Fruit fly (Drosophila melanogaster): Measurements from ENCODE around the gene CG4768.

The CG4768 gene

dm6 chrX:16766868-16767431, 25.0 kb upstream of the CG4768 start (continued):
- TF ChIP-seq Poxn (GFP tag; IDR thresholded peaks at IDR 0.05) (no peak), CG10321 (GFP tag; IDR thresholded peaks at IDR 0.05) (peak; percentile 89), CG2199 (GFP tag; IDR thresholded peaks at IDR 0.05) (0 out of 3 replicates have a peak, but pooled peaks have one; percentile 19), CG17612 (GFP tag; IDR thresholded peaks at IDR 0.05) (peak; percentile 96), Sry-β (GFP tag; optimal IDR thresholded peaks at IDR 0.05) (no peak), slbo (GFP tag; IDR thresholded peaks at IDR 0.05) (peak; percentile 20; the same call in 1 of the 2 replicates), Nf-YC (tag; optimal IDR thresholded peaks at IDR 0.05) (peak; percentile 21), Atf3 (GFP tag; optimal IDR thresholded peaks at IDR 0.05) (peak; percentile 47), NfI (GFP tag; optimal IDR thresholded peaks at IDR 0.05) (no peak), chinmo (GFP tag; IDR thresholded peaks at IDR 0.05; ENCODE audit: partially characterized antibody) (peak; percentile 82; the same call in 3 of the 4 replicates), Eip74EF (GFP tag; optimal IDR thresholded peaks at IDR 0.05) (no peak), CG1832 (GFP tag; optimal IDR thresholded peaks at IDR 0.05) (peak; percentile 66), usp (GFP tag; optimal IDR thresholded peaks at IDR 0.05) (no peak), Pdp1 (GFP tag; optimal IDR thresholded peaks at IDR 0.05) (peak in 1 of 2 experiments; percentile 16), B-H1 (GFP tag; IDR thresholded peaks at IDR 0.05) (no peak), Sox102F (GFP tag; optimal IDR thresholded peaks at IDR 0.05) (no peak), sens (GFP tag) (no peak), maf-S (GFP tag; optimal IDR thresholded peaks at IDR 0.05) (no peak), Sox100B (GFP tag; optimal IDR thresholded peaks at IDR 0.05) (no peak), sr (GFP tag; IDR thresholded peaks at IDR 0.05) (peak; percentile 99), dmrt11E (tag; optimal IDR thresholded peaks at IDR 0.05) (no peak), Hr78 (GFP tag; optimal IDR thresholded peaks at IDR 0.05) (peak in 1 of 2 experiments; percentile 91), Bdp1 (GFP tag; optimal IDR thresholded peaks at IDR 0.05) (no peak), fd102C (GFP tag; optimal IDR thresholded peaks at IDR 0.05) (no peak), ftz-f1 (GFP tag; optimal IDR thresholded peaks at IDR 0.05) (peak; percentile 96), ci (GFP tag; IDR thresholded peaks at IDR 0.05) (peak; percentile 50; the same call in 1 of the 3 replicates), Dip2 (GFP tag; IDR thresholded peaks at IDR 0.05) (no peak), scrt (GFP tag; optimal IDR thresholded peaks at IDR 0.05) (no peak), Myb (GFP tag; optimal IDR thresholded peaks at IDR 0.05) (no peak)

dm6 chrX:16768770-16769169, 23.1 kb upstream of the CG4768 start:
- peak; percentile 20 for TF ChIP-seq lab (GFP tag; optimal IDR thresholded peaks at IDR 0.05)
- peak; percentile 24 for TF ChIP-seq Sox102F (GFP tag; optimal IDR thresholded peaks at IDR 0.05)
- TF ChIP-seq Chrac-16 (GFP tag; optimal IDR thresholded peaks at IDR 0.05) = no peak
- no peak for TF ChIP-seq twi (tag; optimal IDR thresholded peaks at IDR 0.05)
- no peak for TF ChIP-seq Scr (GFP tag; IDR thresholded peaks at IDR 0.05; ENCODE audit: partially characterized antibody)
- TF ChIP-seq CG6254 (GFP tag; optimal IDR thresholded peaks at IDR 0.05) = peak; percentile 10
- no peak for TF ChIP-seq salm (tag; optimal IDR thresholded peaks at IDR 0.05)
- TF ChIP-seq CG2202 (tag; optimal IDR thresholded peaks at IDR 0.05) = no peak
- TF ChIP-seq Oli (tag; optimal IDR thresholded peaks at IDR 0.05) = peak; percentile 37
- no peak for TF ChIP-seq CG12155 (GFP tag; optimal IDR thresholded peaks at IDR 0.05)
- TF ChIP-seq CG17359 (tag; optimal IDR thresholded peaks at IDR 0.05) = peak; percentile 12
- TF ChIP-seq CG3847 (GFP tag; IDR thresholded peaks at IDR 0.05) = no peak
- TF ChIP-seq CG6272 (GFP tag; IDR thresholded peaks at IDR 0.05) = no peak
- peak; percentile 22 for TF ChIP-seq PHDP (tag; optimal IDR thresholded peaks at IDR 0.05)
- peak; percentile 32 for TF ChIP-seq Med (GFP tag)
- TF ChIP-seq gcm2 (GFP tag; optimal IDR thresholded peaks at IDR 0.05) = no peak
- TF ChIP-seq prd (optimal IDR thresholded peaks at IDR 0.05) = no peak
- TF ChIP-seq prd (GFP tag; IDR thresholded peaks at IDR 0.05) = no peak
- no peak for TF ChIP-seq corto (GFP tag; optimal IDR thresholded peaks at IDR 0.05)
- peak; percentile 3 for TF ChIP-seq oc (tag; optimal IDR thresholded peaks at IDR 0.05)
- TF ChIP-seq Bgb (GFP tag; IDR thresholded peaks at IDR 0.05; ENCODE audit: partially characterized antibody) = no peak
- TF ChIP-seq crc (GFP tag; optimal IDR thresholded peaks at IDR 0.05) = no peak
- no peak for TF ChIP-seq mam (GFP tag; optimal IDR thresholded peaks at IDR 0.05)

Measured in whole organism, embryonic.